Fruit fly (Drosophila melanogaster): ENCODE results near the gene Arr2.
A peak's percentile ranks its signal among the peaks of the same experiment; 100 is the strongest.

The Arr2 gene

DNA sequence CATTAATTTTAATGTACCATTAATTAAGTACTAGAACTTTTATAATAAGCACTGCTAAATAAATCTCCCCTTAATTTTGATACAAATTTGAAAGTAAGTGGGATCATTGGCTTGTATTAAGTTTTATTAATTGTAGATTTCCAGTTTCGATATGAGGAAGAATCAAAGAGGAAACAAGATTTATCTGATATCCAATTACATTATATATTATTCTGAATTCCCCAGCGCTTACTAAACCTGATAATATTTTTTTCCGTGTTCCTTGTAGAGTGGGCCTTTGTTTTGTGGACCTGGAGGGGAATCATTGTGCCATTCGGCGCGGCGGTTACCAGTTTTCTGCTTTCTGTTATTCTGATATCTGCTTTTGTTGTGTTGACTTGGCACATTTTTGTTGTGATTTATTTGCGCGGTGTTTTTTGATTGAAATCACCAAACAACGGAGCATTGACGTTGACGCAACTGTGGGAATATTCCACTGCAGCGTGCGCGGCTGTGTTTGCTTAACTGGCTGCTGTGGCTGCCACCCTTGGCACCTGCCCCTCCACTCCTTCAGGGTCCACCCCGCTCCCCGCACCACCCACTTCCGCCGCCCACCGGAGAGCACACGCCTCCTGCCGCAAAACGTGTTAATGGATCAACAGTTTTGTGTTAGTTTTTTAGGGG lies 35.8 kb upstream of the Arr2 start (continued):
- TF ChIP-seq CG12391 (tag; optimal IDR thresholded peaks at IDR 0.05) (peak; percentile 7), CG31224 (GFP tag; IDR thresholded peaks at IDR 0.05) (no peak), chinmo (GFP tag; IDR thresholded peaks at IDR 0.05; ENCODE audit: partially characterized antibody) (0 out of 4 replicates have a peak, but pooled peaks have one; percentile 73), CG6175 (GFP tag; IDR thresholded peaks at IDR 0.05) (peak; percentile 66; the same call in 2 of the 3 replicates), HLH54F (GFP tag; optimal IDR thresholded peaks at IDR 0.05) (no peak), otp (GFP tag; IDR thresholded peaks at IDR 0.05) (0 out of 3 replicates have a peak, but pooled peaks have one; percentile 41)

DNA sequence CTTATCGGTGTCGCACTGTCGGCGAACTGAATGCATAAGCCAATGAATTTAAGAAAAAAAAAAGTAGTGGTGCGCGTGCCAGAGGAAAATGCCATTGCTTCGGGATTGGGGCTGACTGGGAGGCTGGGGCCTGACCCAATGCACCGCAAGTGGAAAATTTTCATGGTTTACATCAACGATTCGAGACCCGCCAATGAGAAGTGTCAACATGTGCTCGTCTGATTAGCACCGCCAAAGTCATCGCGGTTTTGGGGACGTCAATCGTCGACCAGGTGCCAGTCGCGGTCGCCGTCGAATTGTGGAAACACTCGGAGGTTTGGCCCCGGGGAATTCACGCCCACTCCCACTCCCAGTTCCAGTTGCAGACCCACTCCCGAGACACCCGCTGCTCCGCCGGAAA lies 35.0 kb upstream of the Arr2 start:
- TF ChIP-seq Hmx (GFP tag; optimal IDR thresholded peaks at IDR 0.05) (no peak), CG15696 (tag; optimal IDR thresholded peaks at IDR 0.05) (no peak), CG1647 (GFP tag; optimal IDR thresholded peaks at IDR 0.05) (no peak), CG4424 (GFP tag; optimal IDR thresholded peaks at IDR 0.05) (no peak), Deaf1 (tag; optimal IDR thresholded peaks at IDR 0.05) (no peak), bowl (GFP tag; IDR thresholded peaks at IDR 0.05) (no peak), CG32532 (GFP tag; IDR thresholded peaks at IDR 0.05) (peak; percentile 20; the same call in 1 of the 2 replicates), CG6175 (GFP tag; IDR thresholded peaks at IDR 0.05) (0 out of 3 replicates have a peak, but pooled peaks have one; percentile 54), az2 (GFP tag; optimal IDR thresholded peaks at IDR 0.05) (no peak), CG31388 (GFP tag; optimal IDR thresholded peaks at IDR 0.05) (no peak), CG1024 (GFP tag; IDR thresholded peaks at IDR 0.05) (no peak), HLH54F (GFP tag; optimal IDR thresholded peaks at IDR 0.05) (no peak), CG10147 (GFP tag; optimal IDR thresholded peaks at IDR 0.05) (no peak), croc (GFP tag; conservative IDR thresholded peaks at IDR 0.05) (no peak), stwl (tag; optimal IDR thresholded peaks at IDR 0.05) (no peak), Dfd (GFP tag; optimal IDR thresholded peaks at IDR 0.05) (no peak), CG3838 (GFP tag; optimal IDR thresholded peaks at IDR 0.05) (no peak), jigr1 (GFP tag; IDR thresholded peaks at IDR 0.05) (no peak), D (optimal IDR thresholded peaks at IDR 0.05) (no peak), D (GFP tag; optimal IDR thresholded peaks at IDR 0.05) (peak; percentile 7), CG8388 (GFP tag; optimal IDR thresholded peaks at IDR 0.05) (no peak), sob (GFP tag; IDR thresholded peaks at IDR 0.05) (0 out of 2 replicates have a peak, but pooled peaks have one; percentile 35), CG18262 (tag; optimal IDR thresholded peaks at IDR 0.05) (no peak), dysf (GFP tag; IDR thresholded peaks at IDR 0.05) (no peak), Kr (GFP tag; optimal IDR thresholded peaks at IDR 0.05) (no peak), CG7987 (GFP tag; optimal IDR thresholded peaks at IDR 0.05) (peak; percentile 40), CG1832 (GFP tag; optimal IDR thresholded peaks at IDR 0.05) (no peak), jumu (GFP tag; optimal IDR thresholded peaks at IDR 0.05) (peak; percentile 13), esg (GFP tag; conservative IDR thresholded peaks at IDR 0.05) (no peak), crol (GFP tag; IDR thresholded peaks at IDR 0.05) (no peak), wor (GFP tag; IDR thresholded peaks at IDR 0.05) (no peak), CG13624 (GFP tag; optimal IDR thresholded peaks at IDR 0.05) (no peak), CG30020 (tag; optimal IDR thresholded peaks at IDR 0.05) (no peak), aop (GFP tag; IDR thresholded peaks at IDR 0.05) (no peak), trh (GFP tag; optimal IDR thresholded peaks at IDR 0.05) (no peak), Usf (GFP tag; optimal IDR thresholded peaks at IDR 0.05) (no peak), trem (tag; optimal IDR thresholded peaks at IDR 0.05) (no peak), CG9727 (GFP tag; optimal IDR thresholded peaks at IDR 0.05) (peak; percentile 27), pho (GFP tag; optimal IDR thresholded peaks at IDR 0.05) (no peak), tup (GFP tag; optimal IDR thresholded peaks at IDR 0.05) (no peak), B-H2 (GFP tag; optimal IDR thresholded peaks at IDR 0.05) (no peak), pros (GFP tag; optimal IDR thresholded peaks at IDR 0.05) (no peak), twi (tag; optimal IDR thresholded peaks at IDR 0.05) (no peak), CG3065 (GFP tag; optimal IDR thresholded peaks at IDR 0.05) (no peak), knrl (GFP tag; IDR thresholded peaks at IDR 0.05; ENCODE audit: partially characterized antibody) (no peak), CG8478 (optimal IDR thresholded peaks at IDR 0.05) (no peak)

Data from whole organism, embryonic.